Fruit fly (Drosophila melanogaster) whole organism, embryonic: ENCODE data around the gene IA-2.

Source experiments
- Adf1 ChIP-seq: fragments of 200-800 bp; sonication (Bioruptor generic); IDR thresholded peaks from 2 replicates; pipeline ENCODE4 v1.3.6; 2022; ENCODE audit warnings: missing biosample characterization, missing genetic modification characterization
- Awh ChIP-seq: fragments of 200-800 bp; sonication (Bioruptor generic); IDR thresholded peaks from 2 replicates; pipeline ENCODE4, ENCODE4 v1.3.6; 2022; ENCODE audit warnings: missing biosample characterization, missing genetic modification characterization
- B-H1 ChIP-seq: fragments of 200-800 bp; sonication (Bioruptor generic); IDR thresholded peaks from 3 replicates; pipeline ENCODE4 v1.3.6; 2022; ENCODE audit warnings: missing biosample characterization, missing genetic modification characterization
- Blimp-1 ChIP-seq: fragments of 200-800 bp; sonication (Bioruptor generic); optimal IDR thresholded peaks from 3 replicates; lab custom pipeline; 2018; ENCODE audit warnings: missing biosample characterization, missing genetic modification characterization, mild to moderate bottlenecking, moderate library complexity, missing genetic modification reagents
- CG10209 ChIP-seq: fragments of 200-800 bp; sonication (Bioruptor generic); optimal IDR thresholded peaks from 3 replicates; lab custom pipeline; 2017; ENCODE audit warnings: missing biosample characterization, mild to moderate bottlenecking, missing genetic modification characterization, missing genetic modification reagents
- CG10462 ChIP-seq: fragments of 200-800 bp; sonication (Bioruptor generic); optimal IDR thresholded peaks from 2 replicates; lab custom pipeline; 2016; ENCODE audit warnings: missing biosample characterization, missing genetic modification characterization
- CG11695 ChIP-seq: fragments of 200-800 bp; sonication (Bioruptor generic); IDR thresholded peaks from 3 replicates; pipeline ENCODE4 v1.3.6; 2022; ENCODE audit warnings: missing biosample characterization, missing genetic modification characterization
- CG11696 ChIP-seq: fragments of 200-800 bp; sonication (Bioruptor generic); IDR thresholded peaks from 2 replicates; pipeline ENCODE4 v1.3.6; 2022; ENCODE audit warnings: missing biosample characterization, missing genetic modification characterization
- CG12236 ChIP-seq: fragments of 200-800 bp; sonication (Bioruptor generic); optimal IDR thresholded peaks from 2 replicates; lab custom pipeline; 2016; ENCODE audit warnings: missing biosample characterization, missing genetic modification characterization
- CG17186 ChIP-seq: fragments of 200-800 bp; sonication (Bioruptor generic); optimal IDR thresholded peaks from 3 replicates; lab custom pipeline; 2017; ENCODE audit warnings: missing biosample characterization, missing genetic modification reagents, missing genetic modification characterization
- CG1832 ChIP-seq: fragments of 200-800 bp; sonication (Bioruptor generic); optimal IDR thresholded peaks from 2 replicates; lab custom pipeline; 2017; ENCODE audit warnings: missing biosample characterization, mild to moderate bottlenecking, missing genetic modification characterization, inconsistent platforms
- CG18764 ChIP-seq: fragments of 200-800 bp; sonication (Bioruptor generic); optimal IDR thresholded peaks from 3 replicates; lab custom pipeline; 2016; ENCODE audit warnings: missing biosample characterization, missing genetic modification characterization
- CG2202 ChIP-seq: fragments of 200-800 bp; sonication (Bioruptor generic); optimal IDR thresholded peaks from 2 replicates; lab custom pipeline; 2018; ENCODE audit warnings: missing biosample characterization, mild to moderate bottlenecking, missing genetic modification characterization
- CG2712 ChIP-seq: fragments of 200-800 bp; optimal IDR thresholded peaks from 3 replicates; lab custom pipeline; 2019; ENCODE audit warnings: missing biosample characterization, mild to moderate bottlenecking, missing genetic modification characterization, moderate library complexity
- CG30020 ChIP-seq: fragments of 200-800 bp; optimal IDR thresholded peaks from 2 replicates; lab custom pipeline; 2019; ENCODE audit warnings: missing biosample characterization, mild to moderate bottlenecking, missing genetic modification characterization, moderate library complexity
- CG31224 ChIP-seq: fragments of 200-800 bp; sonication (Bioruptor generic); IDR thresholded peaks from 2 replicates; pipeline ENCODE4 v1.3.6; 2022; ENCODE audit warnings: missing biosample characterization, missing genetic modification characterization
- CG3407 ChIP-seq: fragments of 200-800 bp; sonication (Bioruptor generic); optimal IDR thresholded peaks from 2 replicates; lab custom pipeline; 2018; ENCODE audit warnings: missing biosample characterization, mild to moderate bottlenecking, missing genetic modification characterization
- CG3847 ChIP-seq: fragments of 200-800 bp; sonication (Bioruptor generic); IDR thresholded peaks from 2 replicates; pipeline ENCODE4 v1.3.6; 2022; ENCODE audit warnings: missing biosample characterization, missing genetic modification characterization
- CG4424 ChIP-seq: fragments of 200-800 bp; sonication (Bioruptor generic); optimal IDR thresholded peaks from 3 replicates; lab custom pipeline; 2016; ENCODE audit warnings: missing biosample characterization, missing genetic modification characterization
- CG6689 ChIP-seq: fragments of 200-800 bp; sonication (Bioruptor generic); IDR thresholded peaks from 2 replicates; pipeline ENCODE4 v1.3.6; 2022; ENCODE audit warnings: missing biosample characterization, missing genetic modification characterization
- CG6854 ChIP-seq: fragments of 200-800 bp; sonication (Bioruptor generic); optimal IDR thresholded peaks from 3 replicates; lab custom pipeline; 2017; ENCODE audit warnings: missing biosample characterization, mild to moderate bottlenecking, missing genetic modification characterization
- CG8089 ChIP-seq: fragments of 200-800 bp; sonication (Bioruptor generic); optimal IDR thresholded peaks from 3 replicates; lab custom pipeline; 2016; ENCODE audit warnings: missing biosample characterization, missing genetic modification characterization
- CG8290 ChIP-seq, 3 experiments: fragments of 200-800 bp; sonication (Bioruptor generic); optimal IDR thresholded peaks; 2 replicates each; lab custom pipeline; 2016 to 2019; ENCODE audit warnings: missing biosample characterization in 3 of 3, missing genetic modification characterization in 3 of 3, mild to moderate bottlenecking in 2 of 3, moderate library complexity in 1 of 3
- CG8478 ChIP-seq: fragments of >200 bp; optimal IDR thresholded peaks from 2 replicates; lab custom pipeline; 2018
- CG8924 ChIP-seq: fragments of 200-800 bp; optimal IDR thresholded peaks from 3 replicates; lab custom pipeline; 2019; ENCODE audit warnings: missing biosample characterization, mild to moderate bottlenecking, missing genetic modification characterization, moderate library complexity
- Deaf1 ChIP-seq: fragments of 200-800 bp; optimal IDR thresholded peaks from 3 replicates; lab custom pipeline; 2019; ENCODE audit warnings: missing biosample characterization, mild to moderate bottlenecking, missing genetic modification characterization, moderate library complexity
- Dfd ChIP-seq, 2 experiments: fragments of >200 bp; optimal IDR thresholded peaks; 2 replicates each; lab custom pipeline; 2017; ENCODE audit warnings: missing biosample characterization in 2 of 2, missing genetic modification characterization in 2 of 2
- HLH4C ChIP-seq: fragments of 200-800 bp; sonication (Bioruptor generic); IDR thresholded peaks from 3 replicates; pipeline ENCODE4 v1.3.6; 2022; ENCODE audit warnings: missing biosample characterization, missing genetic modification characterization; ENCODE audit not compliant: partially characterized antibody
- Hsf ChIP-seq: fragments of 200-800 bp; sonication (Bioruptor generic); optimal IDR thresholded peaks from 3 replicates; lab custom pipeline; 2016; ENCODE audit warnings: missing biosample characterization, missing genetic modification characterization
- MTF-1 ChIP-seq: fragments of 200-800 bp; sonication (Bioruptor generic); optimal IDR thresholded peaks from 2 replicates; lab custom pipeline; 2018; ENCODE audit warnings: missing biosample characterization, mild to moderate bottlenecking, missing genetic modification characterization, borderline replicate concordance
- Myb ChIP-seq: fragments of 200-800 bp; sonication (Bioruptor generic); optimal IDR thresholded peaks from 2 replicates; lab custom pipeline; 2016; ENCODE audit warnings: missing biosample characterization, missing genetic modification characterization
- NFAT ChIP-seq: fragments of 200-800 bp; sonication (Bioruptor generic); IDR thresholded peaks from 2 replicates; pipeline ENCODE4 v1.3.6; 2022; ENCODE audit warnings: missing biosample characterization, missing genetic modification characterization
- Oli ChIP-seq: fragments of 200-800 bp; sonication (Bioruptor generic); optimal IDR thresholded peaks from 2 replicates; lab custom pipeline; 2018; ENCODE audit warnings: missing biosample characterization, mild to moderate bottlenecking, missing genetic modification characterization, moderate library complexity
- Rfx ChIP-seq: fragments of 200-800 bp; sonication (Bioruptor generic); IDR thresholded peaks from 2 replicates; pipeline ENCODE4 v1.3.6; 2022; ENCODE audit warnings: missing biosample characterization, missing genetic modification characterization
- Usf ChIP-seq: fragments of 200-800 bp; sonication (Bioruptor generic); optimal IDR thresholded peaks from 2 replicates; lab custom pipeline; 2017; ENCODE audit warnings: missing genotype, missing biosample characterization, missing genetic modification characterization
- ac ChIP-seq: fragments of 200-800 bp; sonication (Bioruptor generic); optimal IDR thresholded peaks from 3 replicates; lab custom pipeline; 2017; ENCODE audit warnings: missing biosample characterization, mild to moderate bottlenecking, missing genetic modification characterization
- ap ChIP-seq: fragments of 200-800 bp; sonication (Bioruptor generic); IDR thresholded peaks from 2 replicates; pipeline ENCODE4 v1.3.6; 2022; ENCODE audit warnings: missing biosample characterization, missing genetic modification characterization
- bowl ChIP-seq: fragments of 200-800 bp; sonication (Bioruptor generic); IDR thresholded peaks from 2 replicates; pipeline ENCODE4 v1.3.6; 2022; ENCODE audit warnings: missing biosample characterization, missing genetic modification characterization
- cg ChIP-seq: fragments of 200-800 bp; sonication (Bioruptor generic); optimal IDR thresholded peaks from 3 replicates; lab custom pipeline; 2019; ENCODE audit warnings: missing biosample characterization, mild to moderate bottlenecking, missing genetic modification characterization, moderate library complexity
- dmrt99B ChIP-seq: fragments of 200-800 bp; sonication (Bioruptor generic); optimal IDR thresholded peaks from 2 replicates; lab custom pipeline; 2018; ENCODE audit warnings: missing biosample characterization, mild to moderate bottlenecking, missing genetic modification characterization, moderate library complexity
- eve ChIP-seq, 2 experiments: fragments of >200 bp; optimal IDR thresholded peaks; 2 replicates each; lab custom pipeline; 2017; ENCODE audit warnings: missing biosample characterization in 2 of 2, missing genetic modification characterization in 2 of 2
- fd64A ChIP-seq: fragments of 200-800 bp; sonication (Bioruptor generic); optimal IDR thresholded peaks from 3 replicates; lab custom pipeline; 2018; ENCODE audit warnings: missing biosample characterization, mild to moderate bottlenecking, missing genetic modification characterization
- kni ChIP-seq: fragments of 200-800 bp; sonication (Bioruptor generic); optimal IDR thresholded peaks from 3 replicates; lab custom pipeline; 2017; ENCODE audit warnings: mild to moderate bottlenecking, missing biosample characterization, missing genetic modification reagents, missing genetic modification characterization
- lilli ChIP-seq: fragments of 200-800 bp; sonication (Bioruptor generic); optimal IDR thresholded peaks from 3 replicates; lab custom pipeline; 2016; ENCODE audit warnings: missing biosample characterization, missing genetic modification characterization
- pros ChIP-seq: fragments of 200-800 bp; sonication (Bioruptor generic); optimal IDR thresholded peaks from 3 replicates; lab custom pipeline; 2019; ENCODE audit warnings: missing biosample characterization, mild to moderate bottlenecking, missing genetic modification characterization, moderate library complexity
- schlank ChIP-seq: fragments of 200-800 bp; sonication (Bioruptor generic); optimal IDR thresholded peaks from 2 replicates; lab custom pipeline; 2018; ENCODE audit warnings: missing biosample characterization, mild to moderate bottlenecking, missing genetic modification characterization
- so ChIP-seq: fragments of 200-800 bp; sonication (Bioruptor generic); IDR thresholded peaks from 3 replicates; pipeline ENCODE4 v1.3.6; 2022; ENCODE audit warnings: missing biosample characterization, missing genetic modification characterization
- stwl ChIP-seq: fragments of 200-800 bp; sonication (Bioruptor generic); optimal IDR thresholded peaks from 3 replicates; lab custom pipeline; 2018; ENCODE audit warnings: missing biosample characterization, mild to moderate bottlenecking, missing genetic modification characterization, moderate library complexity
- twi ChIP-seq: fragments of 200-800 bp; optimal IDR thresholded peaks from 2 replicates; lab custom pipeline; 2019; ENCODE audit warnings: missing biosample characterization, mild to moderate bottlenecking, missing genetic modification characterization, moderate library complexity
- unpg ChIP-seq: fragments of 200-800 bp; sonication (Bioruptor generic); optimal IDR thresholded peaks from 3 replicates; lab custom pipeline; 2018; ENCODE audit warnings: missing biosample characterization, mild to moderate bottlenecking, missing genetic modification characterization, moderate library complexity
- vfl ChIP-seq: fragments of 200-800 bp; sonication (Bioruptor generic); optimal IDR thresholded peaks from 2 replicates; lab custom pipeline; 2016; ENCODE audit warnings: missing biosample characterization, missing genetic modification characterization
- zf30C ChIP-seq: fragments of 200-800 bp; sonication (Bioruptor generic); optimal IDR thresholded peaks from 3 replicates; lab custom pipeline; 2018; ENCODE audit warnings: missing biosample characterization, mild to moderate bottlenecking, missing genetic modification characterization

The IA-2 gene

dm6 chr2L:1007840-1008241 lies 40.0 kb downstream of the IA-2 start (continued):
- no peak for TF ChIP-seq Rfx (GFP tag; lab: Robert Waterston, UW)
- no peak for TF ChIP-seq ap
- TF ChIP-seq kni (GFP tag; lab: Kevin White, UChicago): peak; percentile 94
- TF ChIP-seq Hsf: no peak
- no peak for TF ChIP-seq CG6854 (GFP tag; lab: Kevin White, UChicago)
- no peak for TF ChIP-seq stwl (tag; lab: Kevin White, UChicago)
- TF ChIP-seq CG30020: no peak
- TF ChIP-seq CG18764 (GFP tag; lab: Kevin White, UChicago): no peak
- no peak for TF ChIP-seq CG3407 (GFP tag; lab: Kevin White, UChicago)
- TF ChIP-seq dmrt99B (tag; lab: Kevin White, UChicago): no peak
- 0 out of 2 replicates have a peak, but pooled peaks have one; percentile 11 for TF ChIP-seq CG6689 (GFP tag; lab: Robert Waterston, UW)
- TF ChIP-seq HLH4C (GFP tag; lab: Robert Waterston, UW): no peak
- no peak for TF ChIP-seq CG11695
- peak; percentile 32 for TF ChIP-seq twi (tag; lab: Kevin White, UChicago)
- no peak for TF ChIP-seq Myb (GFP tag; lab: Kevin White, UChicago)
- no peak for TF ChIP-seq Usf (GFP tag; lab: Kevin White, UChicago)
- no peak for TF ChIP-seq unpg (GFP tag; lab: Kevin White, UChicago)
- no peak for TF ChIP-seq fd64A (GFP tag; lab: Kevin White, UChicago)
- no peak for TF ChIP-seq CG1832 (GFP tag; lab: Kevin White, UChicago)
- TF ChIP-seq vfl: no peak
- no peak for TF ChIP-seq CG8478 (lab: Kevin White, UChicago)
- no peak for TF ChIP-seq lilli (GFP tag; lab: Kevin White, UChicago)
- TF ChIP-seq so (GFP tag; lab: Robert Waterston, UW): peak; percentile 86; the same call in 2 of the 3 replicates
- TF ChIP-seq CG11696 (GFP tag; lab: Robert Waterston, UW): no peak
- TF ChIP-seq CG8290 (GFP tag; optimal IDR thresholded peaks at IDR 0.05; lab: Kevin White, UChicago): peak; percentile 14
- TF ChIP-seq CG8290 (tag; optimal IDR thresholded peaks at IDR 0.05; lab: Kevin White, UChicago): no peak
- no peak for TF ChIP-seq bowl (GFP tag; lab: Robert Waterston, UW)
- no peak for TF ChIP-seq Oli (tag; lab: Kevin White, UChicago)
- TF ChIP-seq ac (GFP tag; lab: Kevin White, UChicago): no peak
- TF ChIP-seq Blimp-1 (GFP tag; lab: Kevin White, UChicago): peak; percentile 94
- peak; percentile 94 for TF ChIP-seq Adf1
- TF ChIP-seq eve (GFP tag; optimal IDR thresholded peaks at IDR 0.05; lab: Kevin White, UChicago): no peak
- no peak for TF ChIP-seq B-H1
- TF ChIP-seq CG10209 (GFP tag; lab: Kevin White, UChicago): no peak
- TF ChIP-seq CG12236: no peak
- no peak for TF ChIP-seq Awh (GFP tag; lab: Robert Waterston, UW)
- TF ChIP-seq CG8089 (GFP tag; lab: Kevin White, UChicago): no peak
- TF ChIP-seq MTF-1 (GFP tag; lab: Kevin White, UChicago): no peak
- TF ChIP-seq CG3847 (GFP tag; lab: Robert Waterston, UW): no peak
- no peak for TF ChIP-seq zf30C (GFP tag; lab: Kevin White, UChicago)
- no peak for TF ChIP-seq CG10462 (GFP tag; lab: Kevin White, UChicago)
- TF ChIP-seq CG31224 (GFP tag; lab: Robert Waterston, UW): peak; percentile 98
- TF ChIP-seq NFAT: no peak
- no peak for TF ChIP-seq CG8924
- no peak for TF ChIP-seq CG4424 (GFP tag; lab: Kevin White, UChicago)
- TF ChIP-seq schlank (tag; lab: Kevin White, UChicago): no peak
- no peak for TF ChIP-seq CG17186 (GFP tag; lab: Kevin White, UChicago)
- TF ChIP-seq cg (GFP tag; lab: Kevin White, UChicago): peak; percentile 32
- TF ChIP-seq CG2712: peak; percentile 33
- TF ChIP-seq CG2202: no peak
- peak; percentile 83 for TF ChIP-seq pros (GFP tag; lab: Kevin White, UChicago)
- TF ChIP-seq Deaf1 (tag; lab: Kevin White, UChicago): peak; percentile 71
- no peak for TF ChIP-seq Dfd (GFP tag; optimal IDR thresholded peaks at IDR 0.05; lab: Kevin White, UChicago)
